Fruit fly (Drosophila melanogaster): ENCODE measurements around the gene tsh.

tsh gene

dm6 chr2L:21868712-21869280 lies 40.4 kb downstream of the tsh start:
- no peak for TF ChIP-seq rgr (GFP tag; optimal IDR thresholded peaks at IDR 0.05)
- no peak for TF ChIP-seq foxo (GFP tag; optimal IDR thresholded peaks at IDR 0.05)
- no peak for TF ChIP-seq Mio (GFP tag; optimal IDR thresholded peaks at IDR 0.05)
- TF ChIP-seq br (GFP tag; optimal IDR thresholded peaks at IDR 0.05) = no peak

- TF ChIP-seq usp (GFP tag; optimal IDR thresholded peaks at IDR 0.05) = no peak
- no peak for TF ChIP-seq CG32264 (GFP tag; optimal IDR thresholded peaks at IDR 0.05)
- TF ChIP-seq dmrt93B (GFP tag; optimal IDR thresholded peaks at IDR 0.05) = no peak
- TF ChIP-seq psq (GFP tag; optimal IDR thresholded peaks at IDR 0.05) = no peak
- no peak for TF ChIP-seq CG9705 (GFP tag; optimal IDR thresholded peaks at IDR 0.05)
- no peak for TF ChIP-seq sv (GFP tag; optimal IDR thresholded peaks at IDR 0.05)
- no peak for TF ChIP-seq ey (GFP tag; optimal IDR thresholded peaks at IDR 0.05)
- no peak for TF ChIP-seq Jra (GFP tag; optimal IDR thresholded peaks at IDR 0.05)
These were observed 43.3 kb downstream of the tsh start for dm6 chr2L:21871708-21872107.

dm6 chr2L:21873696-21874095 lies 45.3 kb downstream of the tsh start:
- TF ChIP-seq CG9705 (GFP tag; optimal IDR thresholded peaks at IDR 0.05) (no peak), Abd-B (GFP tag; optimal IDR thresholded peaks at IDR 0.05) (no peak), Hr83 (GFP tag; optimal IDR thresholded peaks at IDR 0.05; ENCODE audit: poor library complexity, severe bottlenecking) (no peak), h (GFP tag; optimal IDR thresholded peaks at IDR 0.05) (no peak), foxo (GFP tag; optimal IDR thresholded peaks at IDR 0.05) (no peak), Myc (optimal IDR thresholded peaks at IDR 0.05) (no peak), N (GFP tag; optimal IDR thresholded peaks at IDR 0.05) (no peak), OdsH (GFP tag; optimal IDR thresholded peaks at IDR 0.05) (no peak), HLH106 (tag; optimal IDR thresholded peaks at IDR 0.05) (no peak), ey (GFP tag; optimal IDR thresholded peaks at IDR 0.05) (no peak), woc (GFP tag; optimal IDR thresholded peaks at IDR 0.05) (no peak), usp (GFP tag; optimal IDR thresholded peaks at IDR 0.05) (no peak)

- no peak for TF ChIP-seq dmrt93B (GFP tag; optimal IDR thresholded peaks at IDR 0.05)
- TF ChIP-seq CG9705 (GFP tag; optimal IDR thresholded peaks at IDR 0.05) = no peak
- no peak for TF ChIP-seq rgr (GFP tag; optimal IDR thresholded peaks at IDR 0.05)
- no peak for TF ChIP-seq foxo (GFP tag; optimal IDR thresholded peaks at IDR 0.05)
- no peak for TF ChIP-seq usp (GFP tag; optimal IDR thresholded peaks at IDR 0.05)
These were observed 48.6 kb downstream of the tsh start for dm6 chr2L:21877006-21877405.

dm6 chr2L:21879411-21879810 lies 51.0 kb downstream of the tsh start:
- TF ChIP-seq dmrt93B (GFP tag; optimal IDR thresholded peaks at IDR 0.05) (peak; percentile 4), sv (GFP tag; optimal IDR thresholded peaks at IDR 0.05) (no peak), br (GFP tag; optimal IDR thresholded peaks at IDR 0.05) (peak; percentile 26), fru (GFP tag; optimal IDR thresholded peaks at IDR 0.05) (peak; percentile 53), usp (GFP tag; optimal IDR thresholded peaks at IDR 0.05) (no peak), Mio (GFP tag; optimal IDR thresholded peaks at IDR 0.05) (no peak), ey (GFP tag; optimal IDR thresholded peaks at IDR 0.05) (peak; percentile 36), GATAd (GFP tag; optimal IDR thresholded peaks at IDR 0.05) (no peak), Sp1 (GFP tag; optimal IDR thresholded peaks at IDR 0.05) (peak; percentile 51), foxo (GFP tag; optimal IDR thresholded peaks at IDR 0.05) (peak in 1 of 2 experiments; percentile 54), dsf (GFP tag; optimal IDR thresholded peaks at IDR 0.05; ENCODE audit: borderline replicate concordance) (no peak), lola (GFP tag; optimal IDR thresholded peaks at IDR 0.05) (no peak), Myc (optimal IDR thresholded peaks at IDR 0.05) (no peak), psq (GFP tag; optimal IDR thresholded peaks at IDR 0.05) (peak; percentile 45), Dfd (GFP tag; optimal IDR thresholded peaks at IDR 0.05) (no peak), OdsH (GFP tag; optimal IDR thresholded peaks at IDR 0.05) (peak; percentile 46), Jra (GFP tag; optimal IDR thresholded peaks at IDR 0.05) (no peak), CG32264 (GFP tag; optimal IDR thresholded peaks at IDR 0.05) (no peak), CG9705 (GFP tag; optimal IDR thresholded peaks at IDR 0.05) (no peak), jim (GFP tag; optimal IDR thresholded peaks at IDR 0.05) (no peak), Vsx2 (GFP tag; optimal IDR thresholded peaks at IDR 0.05; ENCODE audit: partially characterized antibody) (no peak), Rel (GFP tag; optimal IDR thresholded peaks at IDR 0.05) (no peak), Rel (tag; optimal IDR thresholded peaks at IDR 0.05) (no peak), Hnf4 (GFP tag; optimal IDR thresholded peaks at IDR 0.05) (no peak), woc (GFP tag; optimal IDR thresholded peaks at IDR 0.05) (peak; percentile 52), Dif (GFP tag; optimal IDR thresholded peaks at IDR 0.05; ENCODE audit: partially characterized antibody) (no peak), rgr (GFP tag; optimal IDR thresholded peaks at IDR 0.05) (peak; percentile 45), h (GFP tag; optimal IDR thresholded peaks at IDR 0.05) (peak; percentile 57), Hr78 (GFP tag; optimal IDR thresholded peaks at IDR 0.05) (no peak), Abd-B (GFP tag; optimal IDR thresholded peaks at IDR 0.05) (no peak), HLH106 (tag; optimal IDR thresholded peaks at IDR 0.05) (peak; percentile 50)

All from whole organism, wandering third instar larva.